Worm (Caenorhabditis elegans) whole organism, L4 larva: ENCODE results near the gene F22H10.11.

Experiments
- F10B5.3 ChIP-seq: sonication (generic microtip); optimal IDR thresholded peaks from 2 replicates; lab custom pipeline; 2016; ENCODE audit warnings: mild to moderate bottlenecking, missing genetic modification characterization, missing compliant biosample characterization
- F26F4.8 ChIP-seq: fragments of 200-800 bp; sonication (Bioruptor generic); conservative IDR thresholded peaks from 2 replicates; pipeline ENCODE4 v1.3.6; 2022; ENCODE audit warnings: missing genetic modification characterization, missing compliant biosample characterization
- T20F7.1 ChIP-seq: fragments of 200-800 bp; sonication (Bioruptor generic); optimal IDR thresholded peaks from 2 replicates; lab custom pipeline; 2018; ENCODE audit warnings: mild to moderate bottlenecking, missing genetic modification characterization, missing compliant biosample characterization
- Y105C5A.15 ChIP-seq: fragments of 200-800 bp; sonication (Bioruptor generic); IDR thresholded peaks from 2 replicates; pipeline ENCODE4 v1.3.6; 2022; ENCODE audit warnings: missing genetic modification characterization, missing compliant biosample characterization
- Y5F2A.4 ChIP-seq: fragments of 200-800 bp; sonication (Bioruptor generic); optimal IDR thresholded peaks from 2 replicates; lab custom pipeline; 2018; ENCODE audit warnings: mild to moderate bottlenecking, missing genetic modification characterization, missing compliant biosample characterization
- ZK546.5 ChIP-seq, 2 experiments: sonication (generic microtip); optimal IDR thresholded peaks; 2 replicates each; lab custom pipeline; 2017; ENCODE audit warnings: missing biosample characterization in 2 of 2, missing genetic modification characterization in 2 of 2
- aha-1 ChIP-seq: fragments of 150-350 bp; peaks from one replicate; lab custom pipeline; 2014; ENCODE audit warnings: missing biosample characterization, missing genetic modification characterization
- ama-1 ChIP-seq: fragments of 150-350 bp; optimal IDR thresholded peaks from 2 replicates; lab custom pipeline; 2014; ENCODE audit warnings: inconsistent platforms, mixed read lengths
- ceh-28 ChIP-seq: fragments of 150-350 bp; optimal IDR thresholded peaks from 2 replicates; lab custom pipeline; 2014; ENCODE audit warnings: missing biosample characterization, missing genetic modification reagents, missing genetic modification characterization
- cey-2 ChIP-seq: sonication (generic microtip); optimal IDR thresholded peaks from 3 replicates; lab custom pipeline; 2017; ENCODE audit warnings: missing genetic modification characterization, mild to moderate bottlenecking, missing compliant biosample characterization, antibody characterized with exemption, borderline replicate concordance; ENCODE audit not compliant: insufficient read depth
- daf-12 ChIP-seq: fragments of 150-350 bp; optimal IDR thresholded peaks from 2 replicates; lab custom pipeline; 2014; ENCODE audit warnings: missing biosample characterization, missing genetic modification reagents, missing genetic modification characterization
- daf-16 ChIP-seq, 3 experiments: sonication (generic microtip); optimal IDR thresholded peaks; 2 replicates each; lab custom pipeline; 2016 to 2017; ENCODE audit warnings: missing genetic modification characterization in 3 of 3, missing genetic modification reagents in 3 of 3, mild to moderate bottlenecking in 2 of 3, missing compliant biosample characterization in 2 of 3, missing biosample characterization in 1 of 3, moderate library complexity in 1 of 3
- dmd-9 ChIP-seq: fragments of 200-800 bp; sonication (Bioruptor generic); IDR thresholded peaks from 2 replicates; pipeline ENCODE4 v1.3.6; 2022; ENCODE audit warnings: missing genetic modification reagents, missing genetic modification characterization, missing compliant biosample characterization
- duxl-1 ChIP-seq: sonication (generic microtip); optimal IDR thresholded peaks from 2 replicates; lab custom pipeline; 2016; ENCODE audit warnings: mild to moderate bottlenecking, missing genetic modification characterization, moderate library complexity, missing compliant biosample characterization; ENCODE audit not compliant: poor library complexity
- dve-1 ChIP-seq: sonication (generic microtip); optimal IDR thresholded peaks from 2 replicates; lab custom pipeline; 2017; ENCODE audit warnings: antibody characterized with exemption, mild to moderate bottlenecking, missing genetic modification characterization, missing compliant biosample characterization; ENCODE audit not compliant: insufficient read depth
- fos-1 ChIP-seq: fragments of 150-350 bp; optimal IDR thresholded peaks from 2 replicates; lab custom pipeline; 2014; ENCODE audit warnings: missing biosample characterization, missing genetic modification characterization
- hif-1 ChIP-seq, 2 experiments: sonication (generic microtip); optimal IDR thresholded peaks; 2 replicates each; lab custom pipeline; 2016 to 2017; ENCODE audit warnings: missing compliant biosample characterization in 2 of 2, missing genetic modification characterization in 2 of 2, missing genetic modification reagents in 2 of 2, missing genotype in 2 of 2, mild to moderate bottlenecking in 1 of 2
- hlh-11 ChIP-seq: fragments of 200-800 bp; sonication (Bioruptor generic); optimal IDR thresholded peaks from 2 replicates; lab custom pipeline; 2018; ENCODE audit warnings: mild to moderate bottlenecking, missing genetic modification characterization, missing compliant biosample characterization
- hmg-1.1 ChIP-seq: fragments of 200-800 bp; sonication (Bioruptor generic); IDR thresholded peaks from 2 replicates; pipeline ENCODE4 v1.3.6; 2022; ENCODE audit warnings: missing genetic modification reagents, missing genetic modification characterization, missing compliant biosample characterization
- lim-7 ChIP-seq: fragments of 200-800 bp; sonication (Bioruptor generic); IDR thresholded peaks from 2 replicates; pipeline ENCODE4 v1.3.6; 2022; ENCODE audit warnings: missing genetic modification characterization, missing compliant biosample characterization
- lin-1 ChIP-seq: fragments of 200-800 bp; sonication (Bioruptor generic); IDR thresholded peaks from 2 replicates; pipeline ENCODE4 v1.3.6; 2022; ENCODE audit warnings: missing genetic modification reagents, missing genetic modification characterization, missing compliant biosample characterization
- lin-15B ChIP-seq: fragments of 150-350 bp; sonication (generic microtip); optimal IDR thresholded peaks from 3 replicates; lab custom pipeline; 2014; ENCODE audit warnings: missing biosample characterization, missing genetic modification characterization
- lin-38 ChIP-seq: fragments of 200-800 bp; sonication (Bioruptor generic); IDR thresholded peaks from 2 replicates; pipeline ENCODE4 v1.3.6; 2022; ENCODE audit warnings: missing genetic modification reagents, missing genetic modification characterization, missing compliant biosample characterization
- lin-39 ChIP-seq: fragments of 150-350 bp; optimal IDR thresholded peaks from 2 replicates; lab custom pipeline; 2014; ENCODE audit warnings: missing biosample characterization, missing genetic modification reagents, missing genetic modification characterization
- lir-3 ChIP-seq: sonication (generic microtip); optimal IDR thresholded peaks from 2 replicates; lab custom pipeline; 2016; ENCODE audit warnings: mild to moderate bottlenecking, missing genetic modification characterization, missing compliant biosample characterization
- lsy-2 ChIP-seq, 2 experiments: fragments of 150-350 bp in 1 of 2; sonication (generic microtip) in 1 of 2; optimal IDR thresholded peaks; 2 replicates each; lab custom pipeline; 2014 to 2017; ENCODE audit warnings: missing biosample characterization in 2 of 2, missing genetic modification characterization in 2 of 2
- mxl-2 ChIP-seq: fragments of 200-800 bp; sonication (Bioruptor generic); conservative IDR thresholded peaks from 2 replicates; pipeline ENCODE4 v1.3.6; 2022; ENCODE audit warnings: missing genetic modification reagents, missing genetic modification characterization, missing compliant biosample characterization
- mxl-3 ChIP-seq: fragments of 200-800 bp; sonication (Bioruptor generic); optimal IDR thresholded peaks from 2 replicates; lab custom pipeline; 2018; ENCODE audit warnings: mild to moderate bottlenecking, missing genetic modification characterization, missing compliant biosample characterization
- nhr-11 ChIP-seq: fragments of 150-350 bp; optimal IDR thresholded peaks from 2 replicates; lab custom pipeline; 2014; ENCODE audit warnings: missing biosample characterization, missing genetic modification characterization
- nhr-237 ChIP-seq: sonication (generic microtip); optimal IDR thresholded peaks from 2 replicates; lab custom pipeline; 2017; ENCODE audit warnings: missing biosample characterization, missing genetic modification characterization
- nhr-41 ChIP-seq: fragments of 200-800 bp; sonication (Bioruptor generic); IDR thresholded peaks from 2 replicates; pipeline ENCODE4 v1.3.6; 2022; ENCODE audit warnings: missing genetic modification reagents, missing genetic modification characterization, missing compliant biosample characterization
- nhr-48 ChIP-seq: sonication (generic microtip); optimal IDR thresholded peaks from 2 replicates; lab custom pipeline; 2016; ENCODE audit warnings: mild to moderate bottlenecking, missing genetic modification characterization, missing compliant biosample characterization
- nhr-6 ChIP-seq: fragments of 150-350 bp; optimal IDR thresholded peaks from 2 replicates; lab custom pipeline; 2014; ENCODE audit warnings: missing biosample characterization, missing genetic modification characterization
- nhr-77 ChIP-seq: fragments of 150-350 bp; optimal IDR thresholded peaks from 2 replicates; lab custom pipeline; 2014; ENCODE audit warnings: missing biosample characterization, missing genetic modification characterization
- pha-4 ChIP-seq, 2 experiments: fragments of 150-350 bp in 1 of 2; fragments of 200-800 bp in 1 of 2; sonication (Bioruptor generic) in 1 of 2; IDR thresholded peaks in 1 of 2; optimal IDR thresholded peaks in 1 of 2; 2 replicates each; pipeline versions ENCODE4 v1.3.6 to Lab custom; 2014 to 2022; ENCODE audit warnings: missing genetic modification characterization in 2 of 2, missing genetic modification reagents in 2 of 2, missing biosample characterization in 1 of 2, missing compliant biosample characterization in 1 of 2
- snpc-1.2 ChIP-seq: fragments of 200-800 bp; sonication (Bioruptor generic); IDR thresholded peaks from 2 replicates; pipeline ENCODE4 v1.3.6; 2022; ENCODE audit warnings: missing genetic modification reagents, missing genetic modification characterization, missing compliant biosample characterization
- snpc-4 ChIP-seq: fragments of 150-350 bp; optimal IDR thresholded peaks from 2 replicates; lab custom pipeline; 2014; ENCODE audit warnings: missing biosample characterization, missing genetic modification characterization
- spr-3 ChIP-seq: fragments of 200-800 bp; sonication (Bioruptor generic); optimal IDR thresholded peaks from 2 replicates; lab custom pipeline; 2018; ENCODE audit warnings: mild to moderate bottlenecking, missing genetic modification characterization, missing compliant biosample characterization
- tra-1 ChIP-seq: fragments of 200-800 bp; sonication (Bioruptor generic); IDR thresholded peaks from 2 replicates; pipeline ENCODE4 v1.3.6; 2022; ENCODE audit warnings: missing genetic modification reagents, missing genetic modification characterization, missing compliant biosample characterization
- unc-39 ChIP-seq: sonication (generic microtip); optimal IDR thresholded peaks from 2 replicates; lab custom pipeline; 2017; ENCODE audit warnings: missing biosample characterization, missing genetic modification characterization
- unc-62 ChIP-seq, 3 experiments: fragments of 150-350 bp in 1 of 3; sonication (generic microtip); optimal IDR thresholded peaks in 2 of 3; peaks in 1 of 3; 1 replicate in 1 of 3; 2 replicates in 2 of 3; lab custom pipeline; 2014 to 2017; ENCODE audit warnings: missing biosample characterization in 3 of 3, missing genetic modification characterization in 3 of 3, missing genetic modification reagents in 3 of 3, missing genotype in 1 of 3
- zip-11 ChIP-seq: fragments of 200-800 bp; sonication (Bioruptor generic); IDR thresholded peaks from 2 replicates; pipeline ENCODE4 v1.3.6; 2022; ENCODE audit warnings: missing genetic modification characterization, missing compliant biosample characterization
- ztf-11 ChIP-seq: fragments of 150-350 bp; optimal IDR thresholded peaks from 2 replicates; lab custom pipeline; 2014; ENCODE audit warnings: missing biosample characterization, missing genetic modification characterization
- ztf-7 ChIP-seq: fragments of 150-350 bp; optimal IDR thresholded peaks from 2 replicates; lab custom pipeline; 2014; ENCODE audit warnings: missing biosample characterization, missing genetic modification characterization

Gene F22H10.11

ce11 chrX:16732259-16732658, 44.4 kb upstream of the F22H10.11 start (continued):
- no peak for TF ChIP-seq cey-2 (tag; lab: Kevin White, UChicago)

ce11 chrX:16731167-16731566, 43.3 kb upstream of the F22H10.11 start:
- TF ChIP-seq fos-1 (no peak), aha-1 (tag; lab: Kevin White, UChicago) (peak; percentile 87)

ce11 chrX:16729259-16729658, 41.4 kb upstream of the F22H10.11 start, which contains the start of gene hda-4:
Gene hda-4, plus strand, starts transcription at chrX:16729559.
- no peak for TF ChIP-seq snpc-4 (tag; lab: Kevin White, UChicago)
- no peak for TF ChIP-seq hlh-11 (tag; lab: Kevin White, UChicago)
- TF ChIP-seq lin-15B (tag; lab: Kevin White, UChicago): no peak
- TF ChIP-seq lim-7 (GFP tag; lab: Robert Waterston, UW): no peak
- TF ChIP-seq Y105C5A.15: no peak
- TF ChIP-seq ztf-7 (tag; lab: Kevin White, UChicago): no peak
- TF ChIP-seq lin-38 (GFP tag; lab: Robert Waterston, UW): no peak
- TF ChIP-seq snpc-1.2: no peak
- no peak for TF ChIP-seq zip-11 (GFP tag; lab: Robert Waterston, UW)
- TF ChIP-seq T20F7.1 (GFP tag; lab: Kevin White, UChicago): no peak
- TF ChIP-seq daf-12 (tag; lab: Kevin White, UChicago): no peak
- TF ChIP-seq nhr-77 (tag; lab: Kevin White, UChicago): no peak
- TF ChIP-seq Y5F2A.4 (GFP tag; lab: Kevin White, UChicago): no peak
- no peak for TF ChIP-seq duxl-1 (tag; lab: Kevin White, UChicago)
- no peak for TF ChIP-seq F10B5.3 (tag; lab: Kevin White, UChicago)
- TF ChIP-seq mxl-2 (GFP tag; lab: Robert Waterston, UW): no peak
- TF ChIP-seq nhr-11 (tag; lab: Kevin White, UChicago): no peak

ce11 chrX:16726879-16727278, 39.0 kb upstream of the F22H10.11 start:
- TF ChIP-seq lsy-2 (tag; optimal IDR thresholded peaks at IDR 0.05; lab: Kevin White, UChicago) (peak; percentile 81 to 88), spr-3 (peak; percentile 29), nhr-48 (peak; percentile 90), lir-3 (tag; lab: Kevin White, UChicago) (no peak), hmg-1.1 (GFP tag; lab: Robert Waterston, UW) (peak; percentile 98), tra-1 (peak; percentile 92), nhr-77 (tag; lab: Kevin White, UChicago) (peak; percentile 79), zip-11 (GFP tag; lab: Robert Waterston, UW) (no peak), pha-4 (GFP tag; IDR thresholded peaks at IDR 0.05; lab: Robert Waterston, UW) (peak; percentile 63), pha-4 (tag; optimal IDR thresholded peaks at IDR 0.05; lab: Kevin White, UChicago) (peak; percentile 36), mxl-3 (GFP tag; lab: Kevin White, UChicago) (peak; percentile 95), hif-1 (tag; optimal IDR thresholded peaks at IDR 0.05; lab: Kevin White, UChicago) (peak; percentile 42 to 89), ama-1 (lab: Kevin White, UChicago) (peak; percentile 5), fos-1 (no peak), ceh-28 (tag; lab: Kevin White, UChicago) (peak; percentile 62), ZK546.5 (tag; optimal IDR thresholded peaks at IDR 0.05; lab: Kevin White, UChicago) (peak in 1 of 2 experiments; percentile 6), unc-39 (tag; lab: Kevin White, UChicago) (no peak), F26F4.8 (GFP tag; lab: Robert Waterston, UW) (no peak), unc-62 (GFP tag; optimal IDR thresholded peaks at IDR 0.05 in 1 of 2; lab: Kevin White, UChicago) (peak in 1 of 2 experiments; percentile 97), unc-62 (tag; optimal IDR thresholded peaks at IDR 0.05; lab: Kevin White, UChicago) (peak; percentile 52), lin-39 (tag; lab: Kevin White, UChicago) (no peak), dve-1 (tag; lab: Kevin White, UChicago) (peak; percentile 96), nhr-41 (GFP tag; lab: Robert Waterston, UW) (0 out of 2 replicates have a peak, but pooled peaks have one; percentile 36), nhr-237 (tag; lab: Kevin White, UChicago) (no peak), lin-1 (GFP tag; lab: Robert Waterston, UW) (peak; percentile 86), daf-12 (tag; lab: Kevin White, UChicago) (no peak), dmd-9 (GFP tag; lab: Robert Waterston, UW) (peak; percentile 57; the same call in 1 of the 2 replicates), daf-16 (GFP tag; optimal IDR thresholded peaks at IDR 0.05; lab: Kevin White, UChicago) (peak; percentile 79 to 80), daf-16 (tag; optimal IDR thresholded peaks at IDR 0.05; lab: Kevin White, UChicago) (peak; percentile 90), ztf-11 (tag; lab: Kevin White, UChicago) (no peak), nhr-6 (tag; lab: Kevin White, UChicago) (peak; percentile 89)
